Worm (Caenorhabditis elegans): ENCODE results near the gene Y38A10A.2.

Y38A10A.2 gene

DNA sequence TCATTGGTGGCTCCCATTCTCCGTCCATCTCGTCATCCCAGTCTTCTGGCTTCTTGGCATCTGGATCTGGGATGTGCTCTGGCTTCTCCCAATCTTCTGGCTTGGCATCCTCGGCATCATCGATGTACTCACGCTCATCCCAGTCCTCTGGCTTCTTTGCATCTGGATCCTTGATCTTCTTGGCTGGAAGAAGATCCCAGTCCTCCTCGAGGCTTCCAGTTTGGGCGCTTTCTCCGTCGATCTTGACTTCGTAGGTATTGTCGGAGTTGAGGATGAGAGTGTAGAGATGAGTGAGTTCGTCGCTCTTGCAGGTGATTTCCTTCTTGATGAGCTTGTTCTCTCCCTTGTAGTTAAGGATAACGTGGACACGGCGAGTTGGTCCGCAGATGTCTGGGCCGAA is 36.4 kb upstream of the Y38A10A.2 start (continued):
- TF ChIP-seq xbp-1 (tag; optimal IDR thresholded peaks at IDR 0.05) (no peak), efl-3 (GFP tag; optimal IDR thresholded peaks at IDR 0.05) (no peak), snu-23 (GFP tag; optimal IDR thresholded peaks at IDR 0.05) (no peak), lin-14 (GFP tag; optimal IDR thresholded peaks at IDR 0.05) (no peak), Y116A8C.19 (tag; optimal IDR thresholded peaks at IDR 0.05; ENCODE audit: borderline replicate concordance) (no peak), nhr-19 (GFP tag; conservative IDR thresholded peaks at IDR 0.05) (no peak), ama-1 (optimal IDR thresholded peaks at IDR 0.05) (no peak)

DNA sequence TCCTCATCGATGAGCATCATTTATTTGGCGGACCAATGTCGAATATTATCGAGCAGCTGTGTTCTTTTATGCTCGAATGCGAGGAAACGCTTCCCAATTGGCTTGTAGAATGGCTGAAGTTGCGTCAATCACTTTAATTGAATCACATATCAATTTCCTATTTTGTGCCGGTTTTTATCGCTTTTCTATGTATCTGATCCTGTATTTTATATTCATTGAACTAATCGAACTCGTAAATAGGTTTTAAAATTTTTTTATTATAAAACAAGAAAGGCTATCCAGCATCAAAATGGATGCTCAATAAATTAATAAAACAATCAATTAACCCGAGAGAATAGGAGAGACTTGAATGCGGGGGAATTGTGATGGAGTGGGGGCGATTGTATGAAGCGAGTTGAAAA is 35.5 kb upstream of the Y38A10A.2 start:
- TF ChIP-seq egl-13 (tag; optimal IDR thresholded peaks at IDR 0.05): no peak
- no peak for TF ChIP-seq vab-15 (tag; optimal IDR thresholded peaks at IDR 0.05)
- no peak for TF ChIP-seq swsn-7 (tag; optimal IDR thresholded peaks at IDR 0.05)
- no peak for TF ChIP-seq lin-15B (tag; optimal IDR thresholded peaks at IDR 0.05)
- no peak for TF ChIP-seq ceh-90 (tag; optimal IDR thresholded peaks at IDR 0.05)
- TF ChIP-seq hlh-17 (GFP tag; optimal IDR thresholded peaks at IDR 0.05; ENCODE audit: borderline replicate concordance): no peak
- no peak for TF ChIP-seq hpl-2 (GFP tag; optimal IDR thresholded peaks at IDR 0.05)
- TF ChIP-seq snu-23 (GFP tag; optimal IDR thresholded peaks at IDR 0.05): peak; percentile 16
- no peak for TF ChIP-seq mab-9 (GFP tag; IDR thresholded peaks at IDR 0.05)
- no peak for TF ChIP-seq mdl-1 (tag; optimal IDR thresholded peaks at IDR 0.05)
- TF ChIP-seq lin-39 (tag; optimal IDR thresholded peaks at IDR 0.05): no peak
- TF ChIP-seq elt-3 (tag; optimal IDR thresholded peaks at IDR 0.05): no peak
- no peak for TF ChIP-seq ceh-82 (tag; optimal IDR thresholded peaks at IDR 0.05)
- TF ChIP-seq fkh-10 (GFP tag; optimal IDR thresholded peaks at IDR 0.05): no peak
- no peak for TF ChIP-seq tbx-2 (tag; optimal IDR thresholded peaks at IDR 0.05)
- TF ChIP-seq nhr-28 (tag; optimal IDR thresholded peaks at IDR 0.05): no peak
- TF ChIP-seq C34B4.2 (tag; optimal IDR thresholded peaks at IDR 0.05): no peak
- no peak for TF ChIP-seq lin-35 (GFP tag; optimal IDR thresholded peaks at IDR 0.05)
- no peak for TF ChIP-seq egl-27 (tag; optimal IDR thresholded peaks at IDR 0.05)
- TF ChIP-seq sup-37 (GFP tag; optimal IDR thresholded peaks at IDR 0.05): no peak
- TF ChIP-seq aly-2 (tag; optimal IDR thresholded peaks at IDR 0.05): peak; percentile 71
- peak; percentile 28 for TF ChIP-seq rnt-1 (tag; optimal IDR thresholded peaks at IDR 0.05)
- TF ChIP-seq sptf-1 (tag; optimal IDR thresholded peaks at IDR 0.05): no peak
- peak; percentile 23 for TF ChIP-seq nhr-90 (tag; optimal IDR thresholded peaks at IDR 0.05; ENCODE audit: poor library complexity)
- no peak for TF ChIP-seq Y116A8C.19 (tag; optimal IDR thresholded peaks at IDR 0.05; ENCODE audit: borderline replicate concordance)
- no peak for TF ChIP-seq blmp-1 (tag; optimal IDR thresholded peaks at IDR 0.05)
- TF ChIP-seq unc-62 (GFP tag; optimal IDR thresholded peaks at IDR 0.05): no peak
- no peak for TF ChIP-seq zag-1 (tag; optimal IDR thresholded peaks at IDR 0.05)
- no peak for TF ChIP-seq pax-3 (tag; optimal IDR thresholded peaks at IDR 0.05)
- no peak for TF ChIP-seq ceh-88 (GFP tag; IDR thresholded peaks at IDR 0.05)
- no peak for TF ChIP-seq fos-1 (tag; optimal IDR thresholded peaks at IDR 0.05)
- TF ChIP-seq F16B12.6 (tag; optimal IDR thresholded peaks at IDR 0.05): no peak
- TF ChIP-seq lsy-2 (tag; optimal IDR thresholded peaks at IDR 0.05): peak; percentile 22 to 55
- TF ChIP-seq fkh-8 (tag; optimal IDR thresholded peaks at IDR 0.05): no peak
- peak; percentile 30 for TF ChIP-seq nhr-85 (tag)
- TF ChIP-seq tlp-1 (tag; optimal IDR thresholded peaks at IDR 0.05): no peak
- TF ChIP-seq nhr-76 (tag; optimal IDR thresholded peaks at IDR 0.05): no peak
- TF ChIP-seq nhr-71 (tag; optimal IDR thresholded peaks at IDR 0.05): peak; percentile 26
- no peak for TF ChIP-seq fkh-4 (tag; optimal IDR thresholded peaks at IDR 0.05; ENCODE audit: borderline replicate concordance)
- TF ChIP-seq ama-1 (optimal IDR thresholded peaks at IDR 0.05): peak; percentile 87
- no peak for TF ChIP-seq pqm-1 (tag; optimal IDR thresholded peaks at IDR 0.05)
- no peak for TF ChIP-seq ztf-11 (tag; optimal IDR thresholded peaks at IDR 0.05)
- no peak for TF ChIP-seq ces-1 (GFP tag; optimal IDR thresholded peaks at IDR 0.05)
- TF ChIP-seq nhr-20 (tag; optimal IDR thresholded peaks at IDR 0.05): no peak
- TF ChIP-seq aha-1 (tag; optimal IDR thresholded peaks at IDR 0.05): no peak
- peak in 1 of 2 experiments; percentile 24 for TF ChIP-seq efl-1 (optimal IDR thresholded peaks at IDR 0.05)
- TF ChIP-seq efl-1 (GFP tag; optimal IDR thresholded peaks at IDR 0.05 in 1 of 2): peak in 1 of 2 experiments; percentile 82
- no peak for TF ChIP-seq lin-13 (GFP tag; optimal IDR thresholded peaks at IDR 0.05)

Data from whole organism, L1 larva.